Fruit fly (Drosophila melanogaster): ENCODE results near the gene JMJD5.
"Not testable (repeated sequence)": the region's sequence is repeated elsewhere in the genome, so short reads cannot be mapped to it uniquely, and the experiment has no call there.

Gene JMJD5

dm6 chr3L:872389-872972 lies 31.3 kb upstream of the JMJD5 start:
- TF ChIP-seq CG5204 (GFP tag; optimal IDR thresholded peaks at IDR 0.05) (no peak), CG14711 (tag; optimal IDR thresholded peaks at IDR 0.05) (peak; percentile 30), CG7101 (tag; optimal IDR thresholded peaks at IDR 0.05) (peak; percentile 21), CG12768 (GFP tag; optimal IDR thresholded peaks at IDR 0.05) (peak; percentile 28), Mnt (GFP tag; optimal IDR thresholded peaks at IDR 0.05) (peak; percentile 55), CG33017 (tag; optimal IDR thresholded peaks at IDR 0.05) (peak; percentile 15), Clk (GFP tag; optimal IDR thresholded peaks at IDR 0.05) (no peak), bab1 (GFP tag; optimal IDR thresholded peaks at IDR 0.05) (no peak), ovo (GFP tag; optimal IDR thresholded peaks at IDR 0.05) (no peak), CG11617 (GFP tag; optimal IDR thresholded peaks at IDR 0.05) (peak; percentile 47), tj (GFP tag; optimal IDR thresholded peaks at IDR 0.05) (peak; percentile 22), toe (GFP tag; optimal IDR thresholded peaks at IDR 0.05) (peak; percentile 75), cnc (optimal IDR thresholded peaks at IDR 0.05) (no peak), cic (GFP tag; optimal IDR thresholded peaks at IDR 0.05) (no peak), CG7045 (GFP tag; optimal IDR thresholded peaks at IDR 0.05) (no peak), kay (GFP tag; ENCODE audit: borderline replicate concordance) (no peak), Crg-1 (GFP tag; optimal IDR thresholded peaks at IDR 0.05) (peak; percentile 35), pad (GFP tag; optimal IDR thresholded peaks at IDR 0.05) (peak; percentile 1), Hr96 (GFP tag; optimal IDR thresholded peaks at IDR 0.05) (peak; percentile 57), CG1620 (GFP tag; optimal IDR thresholded peaks at IDR 0.05) (peak; percentile 10)

- TF ChIP-seq bab1 (GFP tag; optimal IDR thresholded peaks at IDR 0.05) (peak; percentile 19), Mnt (GFP tag; optimal IDR thresholded peaks at IDR 0.05) (peak; percentile 48), CG1620 (GFP tag; optimal IDR thresholded peaks at IDR 0.05) (no peak), tj (GFP tag; optimal IDR thresholded peaks at IDR 0.05) (peak; percentile 53), CG14711 (tag; optimal IDR thresholded peaks at IDR 0.05) (peak; percentile 99), CG11617 (GFP tag; optimal IDR thresholded peaks at IDR 0.05) (no peak), cic (GFP tag; optimal IDR thresholded peaks at IDR 0.05) (peak; percentile 43), cnc (optimal IDR thresholded peaks at IDR 0.05) (peak; percentile 60 to 92)
Observed at dm6 chr3L:871713-872112, 30.6 kb upstream of the JMJD5 start, which contains the start of gene Usp10. TSS of gene Usp10 (plus strand) at chr3L:871899.

dm6 chr3L:868800-869199 lies 27.6 kb upstream of the JMJD5 start:
- TF ChIP-seq CG7045 (GFP tag; optimal IDR thresholded peaks at IDR 0.05) (no peak), Clk (GFP tag; optimal IDR thresholded peaks at IDR 0.05) (no peak), CG33017 (tag; optimal IDR thresholded peaks at IDR 0.05) (no peak), Crg-1 (GFP tag; optimal IDR thresholded peaks at IDR 0.05) (no peak), bab1 (GFP tag; optimal IDR thresholded peaks at IDR 0.05) (no peak), CG11617 (GFP tag; optimal IDR thresholded peaks at IDR 0.05) (no peak), ovo (GFP tag; optimal IDR thresholded peaks at IDR 0.05) (no peak), CG1620 (GFP tag; optimal IDR thresholded peaks at IDR 0.05) (no peak), CG14711 (tag; optimal IDR thresholded peaks at IDR 0.05) (no peak), toe (GFP tag; optimal IDR thresholded peaks at IDR 0.05) (no peak), CG5204 (GFP tag; optimal IDR thresholded peaks at IDR 0.05) (no peak), pad (GFP tag; optimal IDR thresholded peaks at IDR 0.05) (no peak), kay (GFP tag; ENCODE audit: borderline replicate concordance) (no peak), Mnt (GFP tag; optimal IDR thresholded peaks at IDR 0.05) (no peak), Hr96 (GFP tag; optimal IDR thresholded peaks at IDR 0.05) (no peak), CG12768 (GFP tag; optimal IDR thresholded peaks at IDR 0.05) (no peak), cic (GFP tag; optimal IDR thresholded peaks at IDR 0.05) (no peak), CG7101 (tag; optimal IDR thresholded peaks at IDR 0.05) (no peak), tj (GFP tag; optimal IDR thresholded peaks at IDR 0.05) (no peak)

dm6 chr3L:865096-865495 lies 23.9 kb upstream of the JMJD5 start, which contains the start of gene CG12502:
TSS of gene CG12502 (plus strand) at chr3L:865396.
- not testable (repeated sequence) for TF ChIP-seq CG12768 (GFP tag; optimal IDR thresholded peaks at IDR 0.05); CG14711 (tag; optimal IDR thresholded peaks at IDR 0.05); Crg-1 (GFP tag; optimal IDR thresholded peaks at IDR 0.05)

dm6 chr3L:857063-858015 lies 16.2 kb upstream of the JMJD5 start, which contains the start of gene dpr20:
TSS of gene dpr20 (minus strand) at chr3L:857248.
- TF ChIP-seq pad (GFP tag; optimal IDR thresholded peaks at IDR 0.05) (peak; percentile 92), Crg-1 (GFP tag; optimal IDR thresholded peaks at IDR 0.05) (no peak), bab1 (GFP tag; optimal IDR thresholded peaks at IDR 0.05) (no peak), cnc (optimal IDR thresholded peaks at IDR 0.05) (no peak), CG1620 (GFP tag; optimal IDR thresholded peaks at IDR 0.05) (no peak), CG11617 (GFP tag; optimal IDR thresholded peaks at IDR 0.05) (peak; percentile 10), CG7045 (GFP tag; optimal IDR thresholded peaks at IDR 0.05) (peak; percentile 83), Mnt (GFP tag; optimal IDR thresholded peaks at IDR 0.05) (peak; percentile 8), CG14711 (tag; optimal IDR thresholded peaks at IDR 0.05) (peak; percentile 81), Hr96 (GFP tag; optimal IDR thresholded peaks at IDR 0.05) (peak; percentile 88), ovo (GFP tag; optimal IDR thresholded peaks at IDR 0.05) (no peak), Clk (GFP tag; optimal IDR thresholded peaks at IDR 0.05) (peak; percentile 82), CG12768 (GFP tag; optimal IDR thresholded peaks at IDR 0.05) (peak; percentile 91), kay (GFP tag; ENCODE audit: borderline replicate concordance) (no peak), CG33017 (tag; optimal IDR thresholded peaks at IDR 0.05) (peak; percentile 87), CG5204 (GFP tag; optimal IDR thresholded peaks at IDR 0.05) (peak; percentile 84), tj (GFP tag; optimal IDR thresholded peaks at IDR 0.05) (no peak), CG7101 (tag; optimal IDR thresholded peaks at IDR 0.05) (peak; percentile 85), toe (GFP tag; optimal IDR thresholded peaks at IDR 0.05) (peak; percentile 93), cic (GFP tag; optimal IDR thresholded peaks at IDR 0.05) (no peak)

All from whole organism, adult.